Fruit fly (Drosophila melanogaster): Measurements from ENCODE around the gene beta4GalT7.

DNA sequence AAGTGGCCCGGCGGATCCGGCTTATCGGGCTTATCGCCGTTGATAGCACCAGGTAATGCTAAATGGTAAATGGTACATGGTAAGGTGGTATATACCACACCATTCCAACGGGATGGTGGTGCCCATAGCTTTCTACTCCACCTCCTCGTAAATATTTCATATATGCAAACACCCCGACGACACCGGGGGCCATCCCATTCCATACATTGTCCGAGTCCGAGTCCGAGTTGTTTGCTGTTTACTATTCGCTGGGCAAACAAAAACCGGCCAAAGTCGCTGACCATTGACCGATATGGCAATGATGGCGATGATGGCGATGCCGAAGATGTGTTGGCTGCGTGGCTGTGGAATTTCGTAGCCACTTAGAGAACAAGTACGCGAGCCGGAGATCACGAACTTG lies 19.0 kb upstream of the beta4GalT7 start:
- TF ChIP-seq gl (tag; optimal IDR thresholded peaks at IDR 0.05) (no peak), CG17806 (tag; optimal IDR thresholded peaks at IDR 0.05) (no peak), Pif1B (GFP tag; optimal IDR thresholded peaks at IDR 0.05) (no peak)
